Fruit fly (Drosophila melanogaster): ENCODE results near the gene Sfp24Bd.

Sfp24Bd gene

dm6 chr2L:3657349-3658142 lies 11.4 kb downstream of the Sfp24Bd start (continued):
- TF ChIP-seq CG12659 (GFP tag; optimal IDR thresholded peaks at IDR 0.05): peak; percentile 32
- no peak for TF ChIP-seq CG9437 (GFP tag; optimal IDR thresholded peaks at IDR 0.05)
- peak; percentile 32 for TF ChIP-seq zfh2 (GFP tag; optimal IDR thresholded peaks at IDR 0.05)
- no peak for TF ChIP-seq CG8944 (GFP tag; optimal IDR thresholded peaks at IDR 0.05)
- TF ChIP-seq E2f2 (GFP tag; IDR thresholded peaks at IDR 0.05): peak; percentile 53
- TF ChIP-seq sna (GFP tag; IDR thresholded peaks at IDR 0.05; ENCODE audit: partially characterized antibody): no peak
- peak; percentile 61 for TF ChIP-seq ind (GFP tag; optimal IDR thresholded peaks at IDR 0.05)
- peak; percentile 27 for TF ChIP-seq caup (GFP tag; optimal IDR thresholded peaks at IDR 0.05; ENCODE audit: severe bottlenecking)
- TF ChIP-seq dysf (GFP tag; IDR thresholded peaks at IDR 0.05): peak; percentile 3; the same call in 1 of the 3 replicates
- TF ChIP-seq Optix (GFP tag; IDR thresholded peaks at IDR 0.05): peak; percentile 61; the same call in 2 of the 3 replicates
- no peak for TF ChIP-seq fd96Cb (tag; optimal IDR thresholded peaks at IDR 0.05)
- peak; percentile 48 for TF ChIP-seq CG18599 (GFP tag; optimal IDR thresholded peaks at IDR 0.05)
- TF ChIP-seq Nf-YB (GFP tag; optimal IDR thresholded peaks at IDR 0.05): peak; percentile 86
- TF ChIP-seq CG10654 (GFP tag; optimal IDR thresholded peaks at IDR 0.05): peak; percentile 55
- TF ChIP-seq CG12391 (tag; optimal IDR thresholded peaks at IDR 0.05): peak; percentile 40
- no peak for TF ChIP-seq CG6654 (GFP tag; optimal IDR thresholded peaks at IDR 0.05)
- TF ChIP-seq CG12155 (GFP tag; optimal IDR thresholded peaks at IDR 0.05): peak; percentile 35
- no peak for TF ChIP-seq bowl (GFP tag; IDR thresholded peaks at IDR 0.05)
- TF ChIP-seq CG13287 (GFP tag; IDR thresholded peaks at IDR 0.05; ENCODE audit: partially characterized antibody): peak; percentile 51
- peak; percentile 39; the same call in 1 of the 2 replicates for TF ChIP-seq ranshi (GFP tag; IDR thresholded peaks at IDR 0.05)
- TF ChIP-seq dm (GFP tag; optimal IDR thresholded peaks at IDR 0.05): peak; percentile 40
- TF ChIP-seq run (tag; optimal IDR thresholded peaks at IDR 0.05): peak; percentile 11
- TF ChIP-seq usp (GFP tag; optimal IDR thresholded peaks at IDR 0.05): no peak
- TF ChIP-seq Pdp1 (GFP tag; optimal IDR thresholded peaks at IDR 0.05): peak; percentile 50 to 74
- TF ChIP-seq CG11723 (GFP tag; optimal IDR thresholded peaks at IDR 0.05): no peak
- TF ChIP-seq bbx (GFP tag; IDR thresholded peaks at IDR 0.05; ENCODE audit: partially characterized antibody): peak; percentile 81
- peak; percentile 45 for TF ChIP-seq dmrt11E (tag; optimal IDR thresholded peaks at IDR 0.05)
- peak; percentile 71 for TF ChIP-seq CG2712 (tag; optimal IDR thresholded peaks at IDR 0.05)
- TF ChIP-seq zen (tag; optimal IDR thresholded peaks at IDR 0.05): peak; percentile 81
- peak; percentile 35; the same call in 1 of the 3 replicates for TF ChIP-seq H15 (GFP tag; IDR thresholded peaks at IDR 0.05)
- no peak for TF ChIP-seq gsb-n (tag; optimal IDR thresholded peaks at IDR 0.05)
- TF ChIP-seq Asciz (GFP tag; optimal IDR thresholded peaks at IDR 0.05): peak; percentile 8
- peak; percentile 42 for TF ChIP-seq ewg (GFP tag; optimal IDR thresholded peaks at IDR 0.05)
- TF ChIP-seq bigmax (GFP tag; optimal IDR thresholded peaks at IDR 0.05): no peak
- no peak for TF ChIP-seq MBD-R2 (GFP tag; IDR thresholded peaks at IDR 0.05)
- 0 out of 4 replicates have a peak, but pooled peaks have one; percentile 12 for TF ChIP-seq Gug (GFP tag; IDR thresholded peaks at IDR 0.05)
- no peak for TF ChIP-seq hth (optimal IDR thresholded peaks at IDR 0.05)
- TF ChIP-seq al (GFP tag; IDR thresholded peaks at IDR 0.05): 0 out of 2 replicates have a peak, but pooled peaks have one; percentile 3
- no peak for TF ChIP-seq CG6813 (GFP tag; optimal IDR thresholded peaks at IDR 0.05)
- no peak for TF ChIP-seq Gsc (GFP tag; IDR thresholded peaks at IDR 0.05)
- peak; percentile 53 for TF ChIP-seq Abd-B (GFP tag; optimal IDR thresholded peaks at IDR 0.05)
- TF ChIP-seq da (GFP tag; optimal IDR thresholded peaks at IDR 0.05): peak; percentile 24
- no peak for TF ChIP-seq TFAM (GFP tag; optimal IDR thresholded peaks at IDR 0.05)
- peak; percentile 53; the same call in 1 of the 3 replicates for TF ChIP-seq gce (GFP tag; IDR thresholded peaks at IDR 0.05)
- TF ChIP-seq aop (GFP tag; IDR thresholded peaks at IDR 0.05): no peak
- no peak for TF ChIP-seq nom (GFP tag; optimal IDR thresholded peaks at IDR 0.05)
- peak; percentile 62 for TF ChIP-seq CG14441 (GFP tag; IDR thresholded peaks at IDR 0.05)
- TF ChIP-seq CG5180 (GFP tag; optimal IDR thresholded peaks at IDR 0.05): no peak
